Fruit fly (Drosophila melanogaster) whole organism, embryonic: ENCODE measurements around the gene path.
A peak's percentile ranks its signal among the peaks of the same experiment; 100 is the strongest.

Experiments
- Asciz ChIP-seq: fragments of 200-800 bp; sonication (Bioruptor generic); optimal IDR thresholded peaks from 2 replicates; lab custom pipeline; 2017; ENCODE audit warnings: missing biosample characterization, mild to moderate bottlenecking, missing genetic modification characterization, missing genetic modification reagents
- Bteb2 ChIP-seq: fragments of 200-800 bp; sonication (Bioruptor generic); optimal IDR thresholded peaks from 2 replicates; lab custom pipeline; 2016; ENCODE audit warnings: missing biosample characterization, missing genetic modification characterization
- CG11560 ChIP-seq: fragments of 200-800 bp; sonication (Bioruptor generic); IDR thresholded peaks from 3 replicates; pipeline ENCODE4 v1.3.6; 2022; ENCODE audit warnings: missing biosample characterization, missing genetic modification characterization
- CG12391 ChIP-seq: fragments of 200-800 bp; sonication (Bioruptor generic); optimal IDR thresholded peaks from 3 replicates; lab custom pipeline; 2018; ENCODE audit warnings: missing biosample characterization, mild to moderate bottlenecking, missing genetic modification characterization, moderate library complexity
- CG12769 ChIP-seq: fragments of 200-800 bp; sonication (Bioruptor generic); optimal IDR thresholded peaks from 2 replicates; lab custom pipeline; 2019; ENCODE audit warnings: missing biosample characterization, mild to moderate bottlenecking, missing genetic modification characterization, moderate library complexity
- CG12942 ChIP-seq: fragments of 200-800 bp; sonication (Bioruptor generic); optimal IDR thresholded peaks from 3 replicates; lab custom pipeline; 2016; ENCODE audit warnings: missing biosample characterization, missing genetic modification characterization
- CG14050 ChIP-seq: fragments of 200-800 bp; sonication (Bioruptor generic); IDR thresholded peaks from 3 replicates; pipeline ENCODE4 v1.3.6; 2022; ENCODE audit warnings: missing biosample characterization, missing genetic modification characterization
- CG16779 ChIP-seq: fragments of 200-800 bp; sonication (Bioruptor generic); IDR thresholded peaks from 2 replicates; pipeline ENCODE4 v1.3.6; 2022; ENCODE audit warnings: missing biosample characterization, missing genetic modification characterization
- CG17328 ChIP-seq: fragments of 200-800 bp; sonication (Bioruptor generic); IDR thresholded peaks from 2 replicates; pipeline ENCODE4 v1.3.6; 2022; ENCODE audit warnings: missing biosample characterization, missing genetic modification characterization
- CG17568 ChIP-seq: fragments of 200-800 bp; sonication (Bioruptor generic); optimal IDR thresholded peaks from 2 replicates; lab custom pipeline; 2018; ENCODE audit warnings: missing biosample characterization, mild to moderate bottlenecking, missing genetic modification characterization, moderate library complexity
- CG17612 ChIP-seq: fragments of 200-800 bp; sonication (Bioruptor generic); IDR thresholded peaks from 2 replicates; pipeline ENCODE4 v1.3.6; 2022; ENCODE audit warnings: missing biosample characterization, missing genetic modification characterization
- CG18764 ChIP-seq: fragments of 200-800 bp; sonication (Bioruptor generic); optimal IDR thresholded peaks from 3 replicates; lab custom pipeline; 2016; ENCODE audit warnings: missing biosample characterization, missing genetic modification characterization
- CG2199 ChIP-seq: fragments of 200-800 bp; sonication (Bioruptor generic); IDR thresholded peaks from 3 replicates; pipeline ENCODE4 v1.3.6; 2022; ENCODE audit warnings: missing biosample characterization, missing genetic modification characterization
- CG3065 ChIP-seq: fragments of 200-800 bp; sonication (Bioruptor generic); optimal IDR thresholded peaks from 2 replicates; lab custom pipeline; 2016; ENCODE audit warnings: missing biosample characterization, missing genetic modification characterization
- CG34422 ChIP-seq: fragments of 200-800 bp; sonication (Bioruptor generic); IDR thresholded peaks from 3 replicates; pipeline ENCODE4 v1.3.6; 2022; ENCODE audit warnings: missing biosample characterization, missing genetic modification characterization
- CG4820 ChIP-seq: fragments of 200-800 bp; sonication (Bioruptor generic); optimal IDR thresholded peaks from 3 replicates; lab custom pipeline; 2016; ENCODE audit warnings: missing biosample characterization, missing genetic modification characterization
- CG7786 ChIP-seq: fragments of 200-800 bp; sonication (Bioruptor generic); optimal IDR thresholded peaks from 2 replicates; lab custom pipeline; 2016; ENCODE audit warnings: missing biosample characterization, missing genetic modification characterization
- CG8359 ChIP-seq: fragments of 200-800 bp; sonication (Bioruptor generic); optimal IDR thresholded peaks from 2 replicates; lab custom pipeline; 2017; ENCODE audit warnings: missing biosample characterization, mild to moderate bottlenecking, missing genetic modification characterization, borderline replicate concordance
- CG9215 ChIP-seq: fragments of 200-800 bp; sonication (Bioruptor generic); IDR thresholded peaks from 2 replicates; pipeline ENCODE4 v1.3.6; 2022; ENCODE audit warnings: missing biosample characterization, missing genetic modification characterization
- CG9609 ChIP-seq: fragments of 200-800 bp; sonication (Bioruptor generic); optimal IDR thresholded peaks from 3 replicates; lab custom pipeline; 2016; ENCODE audit warnings: missing biosample characterization, missing genetic modification characterization
- CG9932 ChIP-seq: fragments of 200-800 bp; sonication (Bioruptor generic); IDR thresholded peaks from 2 replicates; pipeline ENCODE4 v1.3.6; 2022; ENCODE audit warnings: missing biosample characterization, missing genetic modification characterization
- CTCF ChIP-seq: fragments of 200-800 bp; sonication (Bioruptor generic); optimal IDR thresholded peaks from 2 replicates; lab custom pipeline; 2017; ENCODE audit warnings: missing biosample characterization, mild to moderate bottlenecking, missing genetic modification characterization, moderate library complexity
- Chrac-16 ChIP-seq: fragments of 200-800 bp; sonication (Bioruptor generic); optimal IDR thresholded peaks from 3 replicates; lab custom pipeline; 2016; ENCODE audit warnings: missing biosample characterization, missing genetic modification characterization
- Dad ChIP-seq: fragments of 200-800 bp; sonication (Bioruptor generic); optimal IDR thresholded peaks from 3 replicates; lab custom pipeline; 2016; ENCODE audit warnings: missing biosample characterization, missing genetic modification characterization
- Dfd ChIP-seq, 2 experiments: fragments of >200 bp; optimal IDR thresholded peaks; 2 replicates each; lab custom pipeline; 2017; ENCODE audit warnings: missing biosample characterization in 2 of 2, missing genetic modification characterization in 2 of 2
- Gsc ChIP-seq: fragments of 200-800 bp; sonication (Bioruptor generic); IDR thresholded peaks from 2 replicates; pipeline ENCODE4 v1.3.6; 2022; ENCODE audit warnings: missing biosample characterization, missing genetic modification characterization
- NC2β ChIP-seq: fragments of 200-800 bp; sonication (Bioruptor generic); optimal IDR thresholded peaks from 2 replicates; lab custom pipeline; 2016; ENCODE audit warnings: missing biosample characterization, missing genetic modification characterization
- Optix ChIP-seq: fragments of 200-800 bp; sonication (Bioruptor generic); IDR thresholded peaks from 3 replicates; pipeline ENCODE4 v1.3.6; 2022; ENCODE audit warnings: missing biosample characterization, missing genetic modification characterization
- Poxn ChIP-seq: fragments of 200-800 bp; sonication (Bioruptor generic); IDR thresholded peaks from 2 replicates; pipeline ENCODE4 v1.3.6; 2022; ENCODE audit warnings: missing biosample characterization, missing genetic modification characterization
- Taf1 ChIP-seq: fragments of 200-800 bp; sonication (Bioruptor generic); IDR thresholded peaks from 2 replicates; pipeline ENCODE4 v1.3.6; 2022; ENCODE audit warnings: missing biosample characterization, missing genetic modification characterization
- bcd ChIP-seq: fragments of 200-800 bp; sonication (Bioruptor generic); optimal IDR thresholded peaks from 2 replicates; lab custom pipeline; 2017; ENCODE audit warnings: missing biosample characterization, mild to moderate bottlenecking, missing genetic modification characterization
- caup ChIP-seq: fragments of 200-800 bp; sonication (Bioruptor generic); optimal IDR thresholded peaks from 3 replicates; lab custom pipeline; 2017; ENCODE audit warnings: missing biosample characterization, mild to moderate bottlenecking, missing genetic modification characterization, moderate library complexity; ENCODE audit not compliant: severe bottlenecking
- cg ChIP-seq: fragments of 200-800 bp; sonication (Bioruptor generic); optimal IDR thresholded peaks from 3 replicates; lab custom pipeline; 2019; ENCODE audit warnings: missing biosample characterization, mild to moderate bottlenecking, missing genetic modification characterization, moderate library complexity
- crp ChIP-seq, 2 experiments: fragments of 200-800 bp; sonication (Bioruptor generic); optimal IDR thresholded peaks; 2 replicates in 1 of 2; 3 replicates in 1 of 2; lab custom pipeline; 2017; ENCODE audit warnings: missing biosample characterization in 2 of 2, missing genetic modification characterization in 2 of 2, mild to moderate bottlenecking in 1 of 2, moderate library complexity in 1 of 2
- dpn ChIP-seq, 2 experiments: fragments of 200-800 bp; sonication (Bioruptor generic); optimal IDR thresholded peaks; 3 replicates each; lab custom pipeline; 2016; ENCODE audit warnings: missing biosample characterization in 2 of 2, missing genetic modification characterization in 2 of 2
- exex ChIP-seq: fragments of 200-800 bp; sonication (Bioruptor generic); optimal IDR thresholded peaks from 4 replicates; lab custom pipeline; 2018; ENCODE audit warnings: missing biosample characterization, mild to moderate bottlenecking, missing genetic modification characterization, moderate library complexity
- fru ChIP-seq: fragments of >200 bp; optimal IDR thresholded peaks from 2 replicates; lab custom pipeline; 2017
- gcm2 ChIP-seq: fragments of 200-800 bp; sonication (Bioruptor generic); optimal IDR thresholded peaks from 2 replicates; lab custom pipeline; 2016; ENCODE audit warnings: missing biosample characterization, missing genetic modification characterization
- insv ChIP-seq, 2 experiments: fragments of 200-800 bp; sonication (Bioruptor generic); optimal IDR thresholded peaks; 3 replicates each; lab custom pipeline; 2016 to 2018; ENCODE audit warnings: missing biosample characterization in 2 of 2, missing genetic modification characterization in 2 of 2
- kay ChIP-seq: fragments of 200-800 bp; sonication (Bioruptor generic); optimal IDR thresholded peaks from 2 replicates; lab custom pipeline; 2016; ENCODE audit warnings: missing biosample characterization, missing genetic modification characterization
- lab ChIP-seq: fragments of 200-800 bp; sonication (Bioruptor generic); optimal IDR thresholded peaks from 3 replicates; lab custom pipeline; 2017; ENCODE audit warnings: missing biosample characterization, missing genetic modification characterization, mild to moderate bottlenecking, moderate library complexity, missing genetic modification reagents
- lola ChIP-seq, 3 experiments: fragments of >200 bp in 2 of 3; fragments of 200-800 bp in 1 of 3; sonication (Bioruptor generic) in 1 of 3; optimal IDR thresholded peaks; 2 replicates each; lab custom pipeline; 2017 to 2019; ENCODE audit warnings: missing biosample characterization in 3 of 3, missing genetic modification characterization in 3 of 3, mild to moderate bottlenecking in 1 of 3, moderate library complexity in 1 of 3
- mld ChIP-seq: fragments of 200-800 bp; sonication (Bioruptor generic); IDR thresholded peaks from 3 replicates; pipeline ENCODE4 v1.3.6; 2022; ENCODE audit warnings: missing biosample characterization, missing genetic modification characterization; ENCODE audit not compliant: partially characterized antibody
- psq ChIP-seq: fragments of 200-800 bp; sonication (Bioruptor generic); optimal IDR thresholded peaks from 2 replicates; lab custom pipeline; 2017; ENCODE audit warnings: missing biosample characterization, missing genetic modification characterization
- row ChIP-seq: fragments of 200-800 bp; sonication (Bioruptor generic); IDR thresholded peaks from 3 replicates; pipeline ENCODE4 v1.3.6; 2022; ENCODE audit warnings: missing biosample characterization, missing genetic modification characterization
- run ChIP-seq: fragments of 200-800 bp; sonication (Bioruptor generic); optimal IDR thresholded peaks from 3 replicates; lab custom pipeline; 2018; ENCODE audit warnings: missing biosample characterization, mild to moderate bottlenecking, missing genetic modification characterization
- sima ChIP-seq: fragments of 200-800 bp; sonication (Bioruptor generic); optimal IDR thresholded peaks from 2 replicates; lab custom pipeline; 2016; ENCODE audit warnings: missing biosample characterization, missing genetic modification characterization
- stwl ChIP-seq: fragments of 200-800 bp; sonication (Bioruptor generic); optimal IDR thresholded peaks from 3 replicates; lab custom pipeline; 2018; ENCODE audit warnings: missing biosample characterization, mild to moderate bottlenecking, missing genetic modification characterization, moderate library complexity
- tin ChIP-seq: fragments of 200-800 bp; sonication (Bioruptor generic); optimal IDR thresholded peaks from 3 replicates; lab custom pipeline; 2016; ENCODE audit warnings: missing biosample characterization, missing genetic modification characterization
- tio ChIP-seq: fragments of 200-800 bp; sonication (Bioruptor generic); optimal IDR thresholded peaks from 2 replicates; lab custom pipeline; 2017; ENCODE audit warnings: missing biosample characterization, missing genetic modification characterization, inconsistent platforms
- wdn ChIP-seq: fragments of 200-800 bp; sonication (Bioruptor generic); IDR thresholded peaks from 2 replicates; pipeline ENCODE4 v1.3.6; 2022; ENCODE audit warnings: missing biosample characterization, missing genetic modification characterization
- zen ChIP-seq: fragments of 200-800 bp; sonication (Bioruptor generic); optimal IDR thresholded peaks from 3 replicates; lab custom pipeline; 2018; ENCODE audit warnings: missing biosample characterization, mild to moderate bottlenecking, missing genetic modification characterization, moderate library complexity

Gene path

dm6 chr3L:9447239-9447777, 57.8 kb downstream of the path start (continued):
- TF ChIP-seq CG14050 (GFP tag; lab: Robert Waterston, UW) (no peak), CG3065 (GFP tag; lab: Kevin White, UChicago) (no peak), mld (GFP tag; lab: Robert Waterston, UW) (no peak), CG12942 (GFP tag; lab: Kevin White, UChicago) (no peak), CG7786 (GFP tag; lab: Kevin White, UChicago) (no peak), run (tag; lab: Kevin White, UChicago) (no peak), caup (peak; percentile 36), CG11560 (no peak), CG9609 (GFP tag; lab: Kevin White, UChicago) (no peak), Chrac-16 (GFP tag; lab: Kevin White, UChicago) (no peak), stwl (tag; lab: Kevin White, UChicago) (no peak), CG8359 (GFP tag; lab: Kevin White, UChicago) (no peak), insv (GFP tag; optimal IDR thresholded peaks at IDR 0.05; lab: Kevin White, UChicago) (peak; percentile 97 to 100), Poxn (GFP tag; lab: Robert Waterston, UW) (no peak), CG9215 (GFP tag; lab: Robert Waterston, UW) (no peak), kay (peak; percentile 92), CTCF (GFP tag; lab: Kevin White, UChicago) (no peak), CG17328 (GFP tag; lab: Robert Waterston, UW) (no peak), cg (GFP tag; lab: Kevin White, UChicago) (peak; percentile 90), CG9932 (0 out of 2 replicates have a peak, but pooled peaks have one; percentile 11), CG17612 (GFP tag; lab: Robert Waterston, UW) (no peak), dpn (GFP tag; optimal IDR thresholded peaks at IDR 0.05; lab: Kevin White, UChicago) (no peak), tio (no peak), Gsc (GFP tag; lab: Robert Waterston, UW) (no peak), Optix (GFP tag; lab: Robert Waterston, UW) (no peak), Dfd (GFP tag; optimal IDR thresholded peaks at IDR 0.05; lab: Kevin White, UChicago) (no peak), Asciz (GFP tag; lab: Kevin White, UChicago) (no peak), tin (no peak), psq (no peak), NC2β (GFP tag; lab: Kevin White, UChicago) (no peak), wdn (GFP tag; lab: Robert Waterston, UW) (no peak), CG34422 (no peak), lab (GFP tag; lab: Kevin White, UChicago) (peak; percentile 68), CG16779 (GFP tag; lab: Robert Waterston, UW) (no peak), Taf1 (GFP tag; lab: Robert Waterston, UW) (no peak), CG4820 (GFP tag; lab: Kevin White, UChicago) (no peak), CG12391 (tag; lab: Kevin White, UChicago) (no peak), gcm2 (GFP tag; lab: Kevin White, UChicago) (no peak), CG18764 (GFP tag; lab: Kevin White, UChicago) (no peak), Dad (GFP tag; lab: Kevin White, UChicago) (no peak), row (GFP tag; lab: Robert Waterston, UW) (0 out of 3 replicates have a peak, but pooled peaks have one; percentile 13), CG12769 (tag; lab: Kevin White, UChicago) (no peak), crp (GFP tag; optimal IDR thresholded peaks at IDR 0.05; lab: Kevin White, UChicago) (no peak), lola (GFP tag; optimal IDR thresholded peaks at IDR 0.05; lab: Kevin White, UChicago) (no peak), exex (tag; lab: Kevin White, UChicago) (peak; percentile 90), bcd (GFP tag; lab: Kevin White, UChicago) (no peak), Bteb2 (GFP tag; lab: Kevin White, UChicago) (no peak), zen (peak; percentile 73), sima (no peak), CG2199 (GFP tag; lab: Robert Waterston, UW) (0 out of 3 replicates have a peak, but pooled peaks have one; percentile 8), fru (lab: Kevin White, UChicago) (no peak), CG17568 (no peak)
